Worm (Caenorhabditis elegans) whole organism, L4/young adult: ENCODE measurements around the gene T19D12.1.

Experiments
- dao-5 ChIP-seq: sonication (generic microtip); optimal IDR thresholded peaks from 2 replicates; lab custom pipeline; 2016; ENCODE audit warnings: missing genotype, missing genetic modification characterization, moderate library complexity, missing compliant biosample characterization
- him-1 ChIP-seq: sonication (generic microtip); optimal IDR thresholded peaks from 2 replicates; lab custom pipeline; 2016; ENCODE audit warnings: missing genotype, missing genetic modification reagents, missing genetic modification characterization, missing compliant biosample characterization

ce11 chrII:6708980-6709379 is 42.3 kb downstream of the T19D12.1 start:
- TF ChIP-seq him-1 (tag; lab: Kevin White, UChicago) (peak; percentile 56), dao-5 (no peak)
